Worm (Caenorhabditis elegans) whole organism, late embryonic: ENCODE data around the gene rpl-38.

Experiments used
- C38D4.7 ChIP-seq: fragments of 200-800 bp; sonication (Bioruptor generic); optimal IDR thresholded peaks from 2 replicates; lab custom pipeline; 2018; ENCODE audit warnings: mild to moderate bottlenecking, missing genetic modification characterization, moderate library complexity, missing compliant biosample characterization
- K09A11.1 ChIP-seq: sonication (generic microtip); optimal IDR thresholded peaks from 2 replicates; lab custom pipeline; 2017; ENCODE audit warnings: antibody characterized with exemption, mild to moderate bottlenecking, missing genetic modification characterization, missing compliant biosample characterization; ENCODE audit not compliant: insufficient read depth
- Y22D7AL.16 ChIP-seq: sonication (generic microtip); optimal IDR thresholded peaks from 2 replicates; lab custom pipeline; 2016; ENCODE audit warnings: missing genetic modification characterization, missing compliant biosample characterization
- ceh-19 ChIP-seq: fragments of 200-800 bp; sonication (Bioruptor generic); optimal IDR thresholded peaks from 2 replicates; lab custom pipeline; 2018; ENCODE audit warnings: mild to moderate bottlenecking, missing genetic modification characterization, missing compliant biosample characterization
- ceh-22 ChIP-seq: sonication (generic microtip); optimal IDR thresholded peaks from 2 replicates; lab custom pipeline; 2017; ENCODE audit warnings: missing biosample characterization, missing genetic modification characterization
- ceh-30 ChIP-seq: fragments of 150-350 bp; optimal IDR thresholded peaks from 2 replicates; lab custom pipeline; 2014; ENCODE audit warnings: missing biosample characterization, missing genetic modification characterization
- ceh-45 ChIP-seq: fragments of 200-800 bp; sonication (Bioruptor generic); IDR thresholded peaks from 2 replicates; pipeline ENCODE4 v1.3.6; 2022; ENCODE audit warnings: missing genetic modification reagents, missing genetic modification characterization, missing compliant biosample characterization
- ceh-48 ChIP-seq: sonication (generic microtip); optimal IDR thresholded peaks from 2 replicates; lab custom pipeline; 2016; ENCODE audit warnings: missing genetic modification characterization, inconsistent platforms, missing compliant biosample characterization
- ceh-6 ChIP-seq: fragments of 200-800 bp; sonication (Bioruptor generic); optimal IDR thresholded peaks from 2 replicates; lab custom pipeline; 2018; ENCODE audit warnings: mild to moderate bottlenecking, missing genetic modification characterization, missing compliant biosample characterization
- che-1 ChIP-seq: sonication (generic microtip); optimal IDR thresholded peaks from 2 replicates; lab custom pipeline; 2016; ENCODE audit warnings: mild to moderate bottlenecking, missing genetic modification characterization, missing compliant biosample characterization
- dmd-4 ChIP-seq: sonication (generic microtip); optimal IDR thresholded peaks from 2 replicates; lab custom pipeline; 2016; ENCODE audit warnings: borderline replicate concordance, missing genetic modification characterization, missing compliant biosample characterization
- dve-1 ChIP-seq: sonication (generic microtip); optimal IDR thresholded peaks from 2 replicates; lab custom pipeline; 2017; ENCODE audit warnings: antibody characterized with exemption, mild to moderate bottlenecking, missing genetic modification characterization, missing compliant biosample characterization
- elt-2 ChIP-seq: sonication (generic microtip); optimal IDR thresholded peaks from 2 replicates; lab custom pipeline; 2016; ENCODE audit warnings: missing genetic modification reagents, missing genetic modification characterization, missing compliant biosample characterization
- ets-4 ChIP-seq: sonication (generic microtip); optimal IDR thresholded peaks from 2 replicates; lab custom pipeline; 2016; ENCODE audit warnings: missing genetic modification characterization, missing compliant biosample characterization
- eyg-1 ChIP-seq: sonication (generic microtip); optimal IDR thresholded peaks from 2 replicates; lab custom pipeline; 2016; ENCODE audit warnings: missing genotype, missing genetic modification characterization, missing compliant biosample characterization
- hlh-6 ChIP-seq: sonication (generic microtip); optimal IDR thresholded peaks from 2 replicates; lab custom pipeline; 2016; ENCODE audit warnings: missing genotype, missing genetic modification characterization, missing compliant biosample characterization
- hlh-8 ChIP-seq: sonication (generic microtip); optimal IDR thresholded peaks from 2 replicates; lab custom pipeline; 2016; ENCODE audit warnings: missing genotype, missing genetic modification characterization, missing compliant biosample characterization
- lim-6 ChIP-seq: sonication (generic microtip); optimal IDR thresholded peaks from 2 replicates; lab custom pipeline; 2016; ENCODE audit warnings: missing genetic modification characterization, missing compliant biosample characterization
- lin-11 ChIP-seq: fragments of 200-800 bp; sonication (Bioruptor generic); optimal IDR thresholded peaks from 2 replicates; lab custom pipeline; 2018; ENCODE audit warnings: mild to moderate bottlenecking, missing genetic modification characterization, missing compliant biosample characterization
- mec-3 ChIP-seq: sonication (generic microtip); optimal IDR thresholded peaks from 2 replicates; lab custom pipeline; 2016; ENCODE audit warnings: borderline replicate concordance, missing genetic modification characterization, missing compliant biosample characterization
- nfya-1 ChIP-seq: sonication (generic microtip); optimal IDR thresholded peaks from 2 replicates; lab custom pipeline; 2017; ENCODE audit warnings: missing genetic modification characterization, mild to moderate bottlenecking, missing compliant biosample characterization, antibody characterized with exemption, moderate library complexity
- nhr-11 ChIP-seq: fragments of 150-350 bp; optimal IDR thresholded peaks from 2 replicates; lab custom pipeline; 2014; ENCODE audit warnings: missing biosample characterization, missing genetic modification characterization
- nhr-232 ChIP-seq: sonication (generic microtip); optimal IDR thresholded peaks from 2 replicates; lab custom pipeline; 2016; ENCODE audit warnings: missing genetic modification characterization, missing compliant biosample characterization
- npax-4 ChIP-seq: sonication (generic microtip); optimal IDR thresholded peaks from 2 replicates; lab custom pipeline; 2016; ENCODE audit warnings: missing genetic modification characterization, missing compliant biosample characterization
- pag-3 ChIP-seq: sonication (generic microtip); optimal IDR thresholded peaks from 2 replicates; lab custom pipeline; 2016; ENCODE audit warnings: missing compliant biosample characterization, missing genetic modification characterization, borderline replicate concordance
- pat-9 ChIP-seq: fragments of 200-800 bp; sonication (Bioruptor generic); optimal IDR thresholded peaks from 2 replicates; lab custom pipeline; 2018; ENCODE audit warnings: mild to moderate bottlenecking, missing genetic modification characterization, moderate library complexity, missing compliant biosample characterization
- pax-1 ChIP-seq: fragments of 150-350 bp; optimal IDR thresholded peaks from 2 replicates; lab custom pipeline; 2014; ENCODE audit warnings: missing biosample characterization, missing genetic modification characterization
- pqm-1 ChIP-seq: sonication (generic microtip); optimal IDR thresholded peaks from 2 replicates; lab custom pipeline; 2016; ENCODE audit warnings: missing genetic modification characterization, missing compliant biosample characterization
- ref-2 ChIP-seq: sonication (generic microtip); optimal IDR thresholded peaks from 2 replicates; lab custom pipeline; 2016; ENCODE audit warnings: missing genetic modification characterization, missing compliant biosample characterization
- rnt-1 ChIP-seq: sonication (generic microtip); optimal IDR thresholded peaks from 2 replicates; lab custom pipeline; 2016; ENCODE audit warnings: missing genetic modification characterization, missing compliant biosample characterization
- sox-2 ChIP-seq: fragments of 200-800 bp; sonication (Bioruptor generic); IDR thresholded peaks from 2 replicates; pipeline ENCODE4 v1.3.6; 2022; ENCODE audit warnings: missing genetic modification reagents, missing genetic modification characterization, missing compliant biosample characterization
- sox-4 ChIP-seq: sonication (generic microtip); optimal IDR thresholded peaks from 2 replicates; lab custom pipeline; 2017; ENCODE audit warnings: mild to moderate bottlenecking, missing genetic modification characterization, inconsistent platforms, missing compliant biosample characterization
- syd-9 ChIP-seq: sonication (generic microtip); optimal IDR thresholded peaks from 2 replicates; lab custom pipeline; 2016; ENCODE audit warnings: mild to moderate bottlenecking, missing genetic modification characterization, moderate library complexity, missing compliant biosample characterization
- tbx-7 ChIP-seq: sonication (generic microtip); optimal IDR thresholded peaks from 2 replicates; lab custom pipeline; 2016; ENCODE audit warnings: missing genotype, missing genetic modification characterization, missing compliant biosample characterization
- ttx-3 ChIP-seq: sonication (generic microtip); optimal IDR thresholded peaks from 2 replicates; lab custom pipeline; 2016; ENCODE audit warnings: missing genetic modification reagents, missing genetic modification characterization, missing compliant biosample characterization
- unc-3 ChIP-seq, 2 experiments: fragments of 200-800 bp in 1 of 2; sonication (Bioruptor generic) in 1 of 2; sonication (generic microtip) in 1 of 2; conservative IDR thresholded peaks in 1 of 2; optimal IDR thresholded peaks in 1 of 2; 2 replicates each; pipeline versions ENCODE4 v1.3.6 to Lab custom; 2016 to 2022; ENCODE audit warnings: missing compliant biosample characterization in 2 of 2, missing genetic modification characterization in 2 of 2, missing genetic modification reagents in 1 of 2
- unc-55 ChIP-seq: sonication (generic microtip); optimal IDR thresholded peaks from 2 replicates; lab custom pipeline; 2017; ENCODE audit warnings: missing biosample characterization, missing genetic modification reagents, missing genetic modification characterization
- zip-5 ChIP-seq: sonication (generic microtip); optimal IDR thresholded peaks from 2 replicates; lab custom pipeline; 2016; ENCODE audit warnings: missing genetic modification characterization, missing compliant biosample characterization
- ztf-16 ChIP-seq: sonication (generic microtip); optimal IDR thresholded peaks from 2 replicates; lab custom pipeline; 2017; ENCODE audit warnings: missing genetic modification characterization, missing compliant biosample characterization

The rpl-38 gene

ce11 chrV:15471029-15471428 is 40.9 kb upstream of the rpl-38 start, which contains the start of gene dpf-1:
Gene dpf-1 (plus strand): TSS chrV:15471329.
- no peak for TF ChIP-seq ceh-6 (GFP tag; lab: Kevin White, UChicago)
- no peak for TF ChIP-seq lim-6 (tag; lab: Kevin White, UChicago)
- no peak for TF ChIP-seq tbx-7 (tag; lab: Kevin White, UChicago)
- no peak for TF ChIP-seq ceh-45 (GFP tag; lab: Robert Waterston, UW)
- no peak for TF ChIP-seq eyg-1 (tag; lab: Kevin White, UChicago)
- no peak for TF ChIP-seq elt-2 (tag; lab: Kevin White, UChicago)
- no peak for TF ChIP-seq ets-4 (tag; lab: Kevin White, UChicago)
- TF ChIP-seq ref-2 (tag; lab: Kevin White, UChicago): no peak
- TF ChIP-seq lin-11 (tag; lab: Kevin White, UChicago): no peak
- TF ChIP-seq ttx-3 (tag; lab: Kevin White, UChicago): no peak
- no peak for TF ChIP-seq che-1 (tag; lab: Kevin White, UChicago)
- TF ChIP-seq ztf-16 (tag; lab: Kevin White, UChicago): no peak
- TF ChIP-seq ceh-19 (GFP tag; lab: Kevin White, UChicago): no peak
- TF ChIP-seq hlh-6 (tag; lab: Kevin White, UChicago): no peak
- TF ChIP-seq nhr-232 (tag; lab: Kevin White, UChicago): no peak
- no peak for TF ChIP-seq rnt-1
- TF ChIP-seq Y22D7AL.16: no peak
- TF ChIP-seq npax-4 (tag; lab: Kevin White, UChicago): no peak

- TF ChIP-seq sox-2 (no peak), pax-1 (no peak), zip-5 (tag; lab: Kevin White, UChicago) (no peak), rnt-1 (no peak), pag-3 (tag; lab: Kevin White, UChicago) (no peak), unc-55 (GFP tag; lab: Kevin White, UChicago) (no peak)
These were observed 33.4 kb upstream of the rpl-38 start, which contains the start of gene C06B8.2 for ce11 chrV:15478597-15478996. Gene C06B8.2 (minus strand): TSS chrV:15478749.

DNA sequence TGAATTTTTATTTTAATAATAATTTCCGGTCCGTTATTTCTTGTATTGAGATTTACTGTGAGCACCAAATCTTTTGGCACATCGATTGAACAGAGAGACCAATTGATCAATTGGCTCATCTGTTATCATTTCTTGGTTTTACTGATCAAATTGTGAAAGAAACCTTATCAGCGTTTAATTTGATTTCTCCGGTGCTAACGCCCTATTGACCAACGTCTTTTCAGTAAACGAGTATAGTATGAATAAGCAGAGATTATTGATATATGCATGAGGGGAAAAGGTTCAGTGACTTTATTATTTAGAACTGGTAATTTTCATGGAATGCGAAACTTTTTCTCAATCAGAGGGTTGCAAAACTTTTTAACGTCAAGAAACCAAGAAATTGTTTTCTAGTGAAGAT is 32.9 kb upstream of the rpl-38 start:
- TF ChIP-seq elt-2 (tag; lab: Kevin White, UChicago): peak; percentile 46
- TF ChIP-seq hlh-8: no peak
- no peak for TF ChIP-seq hlh-6 (tag; lab: Kevin White, UChicago)

- TF ChIP-seq pag-3 (tag; lab: Kevin White, UChicago): no peak
- TF ChIP-seq, all 69 proteins: peak for 0
These were observed 32.1 kb upstream of the rpl-38 start for ce11 chrV:15479825-15480224.

ce11 chrV:15480505-15481075 is 31.4 kb upstream of the rpl-38 start:
- TF ChIP-seq syd-9 (no peak), ceh-48 (tag; lab: Kevin White, UChicago) (no peak), pqm-1 (tag; lab: Kevin White, UChicago) (no peak), ceh-30 (no peak), lim-6 (tag; lab: Kevin White, UChicago) (no peak), nhr-11 (tag; lab: Kevin White, UChicago) (no peak), nfya-1 (no peak), sox-4 (no peak), ceh-19 (GFP tag; lab: Kevin White, UChicago) (no peak), ref-2 (tag; lab: Kevin White, UChicago) (no peak), che-1 (tag; lab: Kevin White, UChicago) (no peak), dmd-4 (tag; lab: Kevin White, UChicago) (no peak), ceh-22 (no peak), unc-3 (GFP tag; conservative IDR thresholded peaks at IDR 0.05; lab: Robert Waterston, UW) (no peak), unc-3 (tag; optimal IDR thresholded peaks at IDR 0.05; lab: Kevin White, UChicago) (no peak), pat-9 (no peak), mec-3 (no peak), K09A11.1 (tag; lab: Kevin White, UChicago) (no peak), dve-1 (tag; lab: Kevin White, UChicago) (no peak), C38D4.7 (GFP tag; lab: Kevin White, UChicago) (no peak)
